Worm (Caenorhabditis elegans): ENCODE data around the gene R06F6.12.

DNA sequence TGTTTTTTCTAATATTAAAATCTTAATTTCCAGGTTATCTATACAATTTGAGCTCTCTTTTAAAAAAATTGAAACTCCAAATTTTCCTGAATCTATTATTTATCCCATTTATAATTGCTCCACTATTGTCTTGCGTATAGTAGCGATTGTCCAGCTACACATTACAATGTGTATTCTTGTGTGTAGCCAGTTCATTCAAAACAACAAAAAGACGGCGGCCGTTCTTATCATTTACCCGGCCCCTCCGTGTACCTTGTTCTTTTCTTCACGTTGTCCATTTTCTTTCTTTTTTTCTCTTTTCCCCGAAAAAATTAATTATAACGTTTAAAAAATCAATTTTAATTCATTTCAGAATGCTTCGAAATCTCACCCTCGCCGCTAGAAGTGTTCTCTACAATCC lies 3.2 kb downstream of the R06F6.12 start, which contains the start of gene ech-4:
- TF ChIP-seq tab-1 (GFP tag; IDR thresholded peaks at IDR 0.05) (no peak), klf-2 (GFP tag; conservative IDR thresholded peaks at IDR 0.05) (no peak), flt-1 (GFP tag; IDR thresholded peaks at IDR 0.05) (no peak), ztf-29 (GFP tag; IDR thresholded peaks at IDR 0.05) (no peak), ztf-23 (GFP tag; IDR thresholded peaks at IDR 0.05) (no peak), cog-1 (tag; optimal IDR thresholded peaks at IDR 0.05) (no peak), T22C8.4 (GFP tag; IDR thresholded peaks at IDR 0.05) (no peak)
